Fruit fly (Drosophila melanogaster) whole organism, pupa: ENCODE results near the gene CG17298.

Experiments
- CG10348 ChIP-seq: fragments of 200-800 bp; sonication (Bioruptor generic); IDR thresholded peaks from 2 replicates; pipeline ENCODE4 v1.3.6; 2022; ENCODE audit warnings: missing biosample characterization, missing genetic modification characterization
- CG12605 ChIP-seq: fragments of 200-800 bp; sonication (Bioruptor generic); IDR thresholded peaks from 2 replicates; pipeline ENCODE4 v1.3.6; 2022; ENCODE audit warnings: missing biosample characterization, missing genetic modification characterization
- CG14655 ChIP-seq: fragments of 200-800 bp; sonication (Bioruptor generic); optimal IDR thresholded peaks from 3 replicates; lab custom pipeline; 2017; ENCODE audit warnings: mild to moderate bottlenecking, missing biosample characterization, missing genetic modification reagents, missing genetic modification characterization
- CG15710 ChIP-seq: fragments of 200-800 bp; sonication (Bioruptor generic); optimal IDR thresholded peaks from 2 replicates; lab custom pipeline; 2018; ENCODE audit warnings: missing biosample characterization, mild to moderate bottlenecking, missing genetic modification characterization, moderate library complexity
- CG17806 ChIP-seq: fragments of 200-800 bp; sonication (Bioruptor generic); optimal IDR thresholded peaks from 2 replicates; lab custom pipeline; 2018; ENCODE audit warnings: missing biosample characterization, mild to moderate bottlenecking, missing genetic modification characterization, moderate library complexity
- CG4496 ChIP-seq: fragments of 200-800 bp; sonication (Bioruptor generic); IDR thresholded peaks from 3 replicates; pipeline ENCODE4 v1.3.6; 2022; ENCODE audit warnings: missing biosample characterization, missing genetic modification characterization
- CG8159 ChIP-seq: fragments of 200-800 bp; sonication (Bioruptor generic); optimal IDR thresholded peaks from 3 replicates; lab custom pipeline; 2018; ENCODE audit warnings: missing biosample characterization, mild to moderate bottlenecking, missing genetic modification characterization, moderate library complexity
- EcR ChIP-seq: fragments of 200-800 bp; sonication (Bioruptor generic); optimal IDR thresholded peaks from 3 replicates; lab custom pipeline; 2019; ENCODE audit warnings: missing biosample characterization, missing genetic modification characterization, mild to moderate bottlenecking, moderate library complexity, missing genetic modification reagents
- Ets98B ChIP-seq: fragments of 200-800 bp; sonication (Bioruptor generic); IDR thresholded peaks from 2 replicates; pipeline ENCODE4 v1.3.6; 2022; ENCODE audit warnings: missing biosample characterization, missing genetic modification characterization
- Pif1A ChIP-seq: fragments of 200-800 bp; sonication (Bioruptor generic); optimal IDR thresholded peaks from 3 replicates; lab custom pipeline; 2016; ENCODE audit warnings: missing biosample characterization, missing genetic modification characterization
- Pif1B ChIP-seq: fragments of 200-800 bp; sonication (Bioruptor generic); optimal IDR thresholded peaks from 3 replicates; lab custom pipeline; 2016; ENCODE audit warnings: missing biosample characterization, missing genetic modification characterization
- Snoo ChIP-seq: fragments of 200-800 bp; sonication (Bioruptor generic); optimal IDR thresholded peaks from 3 replicates; lab custom pipeline; 2017; ENCODE audit warnings: missing biosample characterization, mild to moderate bottlenecking, missing genetic modification characterization, inconsistent platforms
- gl ChIP-seq: fragments of 200-800 bp; sonication (Bioruptor generic); optimal IDR thresholded peaks from 2 replicates; lab custom pipeline; 2018; ENCODE audit warnings: missing biosample characterization, mild to moderate bottlenecking, missing genetic modification characterization
- rn ChIP-seq: fragments of 200-800 bp; sonication (Bioruptor generic); IDR thresholded peaks from 2 replicates; pipeline ENCODE4 v1.3.6; 2022; ENCODE audit warnings: missing biosample characterization, missing genetic modification characterization

DNA sequence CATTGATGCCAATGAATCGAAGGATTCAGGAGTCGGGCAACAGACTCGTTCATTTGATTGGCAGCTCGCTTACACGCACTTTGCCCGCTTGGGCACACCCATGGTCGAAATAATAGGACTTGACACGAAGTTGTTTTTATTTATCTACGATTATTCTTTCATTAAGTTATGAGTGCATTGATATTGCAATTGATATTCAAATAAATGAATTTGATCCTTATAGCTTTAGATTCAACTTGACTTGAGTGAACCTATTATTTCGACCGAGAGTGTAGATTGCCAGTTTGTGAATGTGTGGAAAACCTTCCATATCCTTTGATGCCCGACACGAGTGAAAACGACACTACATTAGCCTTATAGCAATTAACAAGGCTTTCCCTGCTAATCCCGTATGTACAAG lies 47.5 kb downstream of the CG17298 start:
- peak; percentile 65 for TF ChIP-seq CG14655
- TF ChIP-seq CG12605 (GFP tag; lab: Robert Waterston, UW), result no peak
- no peak for TF ChIP-seq Pif1B (GFP tag; lab: Kevin White, UChicago)
- TF ChIP-seq CG10348, result no peak
- TF ChIP-seq CG8159 (tag; lab: Kevin White, UChicago), result peak; percentile 71
- TF ChIP-seq CG15710 (tag; lab: Kevin White, UChicago), result peak; percentile 65
- no peak for TF ChIP-seq EcR
- TF ChIP-seq gl (tag; lab: Kevin White, UChicago), result peak; percentile 10
- TF ChIP-seq CG17806 (tag; lab: Kevin White, UChicago), result peak; percentile 68
- peak; percentile 43 for TF ChIP-seq Snoo (tag; lab: Kevin White, UChicago)
- TF ChIP-seq rn (GFP tag; lab: Robert Waterston, UW), result no peak
- peak; percentile 40 for TF ChIP-seq Pif1A
- no peak for TF ChIP-seq Ets98B (GFP tag; lab: Robert Waterston, UW)
- 0 out of 3 replicates have a peak, but pooled peaks have one; percentile 26 for TF ChIP-seq CG4496 (GFP tag; lab: Robert Waterston, UW)
